Worm (Caenorhabditis elegans) whole organism, young adult: ENCODE data around the gene F53B7.4.

Experiments used
- B0035.1 ChIP-seq: sonication (generic microtip); optimal IDR thresholded peaks from 2 replicates; lab custom pipeline; 2016; ENCODE audit warnings: missing genetic modification characterization, mild to moderate bottlenecking, missing compliant biosample characterization, missing genotype, missing genetic modification reagents
- B0336.3 ChIP-seq: fragments of 200-800 bp; sonication (Bioruptor generic); IDR thresholded peaks from 2 replicates; pipeline ENCODE4 v1.3.6; 2022; ENCODE audit warnings: missing genetic modification characterization, missing compliant biosample characterization
- D2030.7 ChIP-seq: fragments of 200-800 bp; sonication (Bioruptor generic); IDR thresholded peaks from 2 replicates; pipeline ENCODE4 v1.3.6; 2022; ENCODE audit warnings: missing genetic modification reagents, missing genetic modification characterization, missing compliant biosample characterization
- F22D6.2 ChIP-seq: sonication (generic microtip); optimal IDR thresholded peaks from 2 replicates; lab custom pipeline; 2016; ENCODE audit warnings: mild to moderate bottlenecking, missing genetic modification characterization, missing compliant biosample characterization
- F23B12.7 ChIP-seq: sonication (generic microtip); optimal IDR thresholded peaks from 2 replicates; lab custom pipeline; 2017; ENCODE audit warnings: missing genetic modification characterization, mild to moderate bottlenecking, missing compliant biosample characterization, antibody characterized with exemption, moderate library complexity; ENCODE audit not compliant: insufficient read depth
- F55B11.4 ChIP-seq: sonication (generic microtip); optimal IDR thresholded peaks from 2 replicates; lab custom pipeline; 2016; ENCODE audit warnings: missing compliant biosample characterization, missing genetic modification characterization, borderline replicate concordance; ENCODE audit not compliant: insufficient read depth
- F57A8.1 ChIP-seq: fragments of 200-800 bp; sonication (Bioruptor generic); optimal IDR thresholded peaks from 2 replicates; lab custom pipeline; 2018; ENCODE audit warnings: mild to moderate bottlenecking, missing genetic modification characterization, moderate library complexity, missing compliant biosample characterization
- K11D2.4 ChIP-seq: fragments of 200-800 bp; sonication (Bioruptor generic); IDR thresholded peaks from 2 replicates; pipeline ENCODE4 v1.3.6; 2022; ENCODE audit warnings: missing genetic modification reagents, missing genetic modification characterization, missing compliant biosample characterization
- T26A5.8 ChIP-seq: sonication (generic microtip); optimal IDR thresholded peaks from 2 replicates; lab custom pipeline; 2016; ENCODE audit warnings: missing genetic modification characterization, missing compliant biosample characterization
- Y53G8AR.9 ChIP-seq: fragments of 200-800 bp; sonication (Bioruptor generic); conservative IDR thresholded peaks from 2 replicates; pipeline ENCODE4 v1.3.6; 2022; ENCODE audit warnings: missing genetic modification reagents, missing genetic modification characterization, missing compliant biosample characterization
- Y67H2A.10 ChIP-seq: fragments of 200-800 bp; sonication (Bioruptor generic); conservative IDR thresholded peaks from 2 replicates; pipeline ENCODE4 v1.3.6; 2022; ENCODE audit warnings: missing genetic modification reagents, missing genetic modification characterization, missing compliant biosample characterization
- ZK185.1 ChIP-seq: sonication (generic microtip); optimal IDR thresholded peaks from 2 replicates; lab custom pipeline; 2016; ENCODE audit warnings: mild to moderate bottlenecking, missing genetic modification characterization, missing compliant biosample characterization; ENCODE audit not compliant: poor library complexity, severe bottlenecking
- akir-1 ChIP-seq: fragments of 200-800 bp; sonication (Bioruptor generic); optimal IDR thresholded peaks from 2 replicates; lab custom pipeline; 2018; ENCODE audit warnings: mild to moderate bottlenecking, missing genetic modification characterization, moderate library complexity, missing compliant biosample characterization
- aptf-3 ChIP-seq: fragments of 200-800 bp; sonication (Bioruptor generic); IDR thresholded peaks from 2 replicates; pipeline ENCODE4 v1.3.6; 2022; ENCODE audit warnings: missing genetic modification characterization, missing compliant biosample characterization
- atf-7 ChIP-seq: sonication (generic microtip); optimal IDR thresholded peaks from 2 replicates; lab custom pipeline; 2017; ENCODE audit warnings: mild to moderate bottlenecking, missing genetic modification characterization, missing compliant biosample characterization
- ccch-3 ChIP-seq: fragments of 200-800 bp; sonication (Bioruptor generic); optimal IDR thresholded peaks from 2 replicates; lab custom pipeline; 2018; ENCODE audit warnings: mild to moderate bottlenecking, missing genetic modification characterization, missing compliant biosample characterization
- cebp-1 ChIP-seq, 2 experiments: fragments of 200-800 bp in 1 of 2; sonication (Bioruptor generic) in 1 of 2; sonication (generic microtip) in 1 of 2; IDR thresholded peaks in 1 of 2; optimal IDR thresholded peaks in 1 of 2; 2 replicates each; pipeline versions ENCODE4 v1.3.6 to Lab custom; 2017 to 2022; ENCODE audit warnings: missing compliant biosample characterization in 2 of 2, missing genetic modification characterization in 2 of 2, mild to moderate bottlenecking in 1 of 2, missing genetic modification reagents in 1 of 2, moderate library complexity in 1 of 2
- ceh-100 ChIP-seq: fragments of 200-800 bp; sonication (Bioruptor generic); IDR thresholded peaks from 2 replicates; pipeline ENCODE4 v1.3.6; 2022; ENCODE audit warnings: missing genetic modification reagents, missing genetic modification characterization, missing compliant biosample characterization
- ceh-27 ChIP-seq: fragments of 200-800 bp; sonication (Bioruptor generic); optimal IDR thresholded peaks from 2 replicates; lab custom pipeline; 2018; ENCODE audit warnings: mild to moderate bottlenecking, missing genetic modification characterization, moderate library complexity, missing compliant biosample characterization
- ceh-58 ChIP-seq: fragments of 200-800 bp; sonication (Bioruptor generic); IDR thresholded peaks from 2 replicates; pipeline ENCODE4 v1.3.6; 2022; ENCODE audit warnings: missing genetic modification characterization, missing compliant biosample characterization
- chd-7 ChIP-seq: sonication (generic microtip); optimal IDR thresholded peaks from 2 replicates; lab custom pipeline; 2016; ENCODE audit warnings: mild to moderate bottlenecking, missing genetic modification characterization, moderate library complexity, missing compliant biosample characterization
- dpl-1 ChIP-seq: fragments of 150-350 bp; optimal IDR thresholded peaks from 2 replicates; lab custom pipeline; 2014; ENCODE audit warnings: missing biosample characterization, missing genetic modification reagents, missing genetic modification characterization
- egl-18 ChIP-seq: fragments of 200-800 bp; sonication (Bioruptor generic); IDR thresholded peaks from 2 replicates; pipeline ENCODE4 v1.3.6; 2022; ENCODE audit warnings: missing genetic modification reagents, missing genetic modification characterization, missing compliant biosample characterization
- egrh-3 ChIP-seq: fragments of 200-800 bp; sonication (Bioruptor generic); IDR thresholded peaks from 2 replicates; pipeline ENCODE4 v1.3.6; 2022; ENCODE audit warnings: missing genetic modification reagents, missing genetic modification characterization, missing compliant biosample characterization
- him-1 ChIP-seq: sonication (generic microtip); optimal IDR thresholded peaks from 2 replicates; lab custom pipeline; 2016; ENCODE audit warnings: missing genotype, missing genetic modification reagents, missing genetic modification characterization, missing compliant biosample characterization
- hmg-20 ChIP-seq: fragments of 200-800 bp; sonication (Bioruptor generic); IDR thresholded peaks from 2 replicates; pipeline ENCODE4 v1.3.6; 2022; ENCODE audit warnings: missing genetic modification reagents, missing genetic modification characterization, missing compliant biosample characterization
- hrde-1 ChIP-seq: sonication (generic microtip); optimal IDR thresholded peaks from 2 replicates; lab custom pipeline; 2016; ENCODE audit warnings: missing genetic modification characterization, mild to moderate bottlenecking, missing compliant biosample characterization, moderate library complexity, missing genotype, missing genetic modification reagents, borderline replicate concordance
- lin-40 ChIP-seq: sonication (generic microtip); optimal IDR thresholded peaks from 2 replicates; lab custom pipeline; 2016; ENCODE audit warnings: missing genetic modification characterization, mild to moderate bottlenecking, missing compliant biosample characterization, missing genotype, missing genetic modification reagents
- lir-1 ChIP-seq: fragments of 200-800 bp; sonication (Bioruptor generic); conservative IDR thresholded peaks from 2 replicates; pipeline ENCODE4 v1.3.6; 2022; ENCODE audit warnings: missing genetic modification reagents, missing genetic modification characterization, missing compliant biosample characterization
- madf-3 ChIP-seq: fragments of 200-800 bp; sonication (Bioruptor generic); IDR thresholded peaks from 2 replicates; pipeline ENCODE4 v1.3.6; 2022; ENCODE audit warnings: missing genetic modification reagents, missing genetic modification characterization, missing compliant biosample characterization
- madf-8 ChIP-seq: fragments of 200-800 bp; sonication (Bioruptor generic); conservative IDR thresholded peaks from 2 replicates; pipeline ENCODE4 v1.3.6; 2022; ENCODE audit warnings: missing genetic modification reagents, missing genetic modification characterization, missing compliant biosample characterization
- mes-4 ChIP-seq: sonication (generic microtip); optimal IDR thresholded peaks from 2 replicates; lab custom pipeline; 2016; ENCODE audit warnings: missing genotype, missing genetic modification characterization, missing compliant biosample characterization
- mxl-1 ChIP-seq: sonication (generic microtip); optimal IDR thresholded peaks from 2 replicates; lab custom pipeline; 2016; ENCODE audit warnings: missing genetic modification characterization, missing compliant biosample characterization
- nfya-1 ChIP-seq: sonication (generic microtip); optimal IDR thresholded peaks from 2 replicates; lab custom pipeline; 2017; ENCODE audit warnings: antibody characterized with exemption, missing compliant biosample characterization, missing genetic modification characterization, borderline replicate concordance; ENCODE audit not compliant: insufficient read depth
- nfyb-1 ChIP-seq: fragments of 200-800 bp; sonication (Bioruptor generic); IDR thresholded peaks from 2 replicates; pipeline ENCODE4 v1.3.6; 2022; ENCODE audit warnings: missing genetic modification reagents, missing genetic modification characterization, missing compliant biosample characterization
- nhr-120 ChIP-seq: fragments of 200-800 bp; sonication (Bioruptor generic); IDR thresholded peaks from 2 replicates; pipeline ENCODE4 v1.3.6; 2022; ENCODE audit warnings: missing genetic modification characterization, missing compliant biosample characterization
- pha-4 ChIP-seq: fragments of 150-350 bp; sonication (generic microtip); optimal IDR thresholded peaks from 2 replicates; lab custom pipeline; 2014; ENCODE audit warnings: missing biosample characterization, missing genetic modification reagents, missing genetic modification characterization
- rcor-1 ChIP-seq: fragments of 200-800 bp; sonication (Bioruptor generic); IDR thresholded peaks from 2 replicates; pipeline ENCODE4 v1.3.6; 2022; ENCODE audit warnings: missing genetic modification reagents, missing genetic modification characterization, missing compliant biosample characterization
- rec-8 ChIP-seq, 2 experiments: sonication (generic microtip); optimal IDR thresholded peaks; 2 replicates each; lab custom pipeline; 2016; ENCODE audit warnings: mild to moderate bottlenecking in 2 of 2, missing genetic modification characterization in 2 of 2, missing genetic modification reagents in 2 of 2, missing genotype in 2 of 2, missing biosample characterization in 1 of 2, missing compliant biosample characterization in 1 of 2, moderate library complexity in 1 of 2
- sdz-38 ChIP-seq: sonication (generic microtip); optimal IDR thresholded peaks from 2 replicates; lab custom pipeline; 2016; ENCODE audit warnings: missing genotype, missing genetic modification characterization, missing compliant biosample characterization
- tlf-1 ChIP-seq: fragments of 200-800 bp; sonication (Bioruptor generic); optimal IDR thresholded peaks from 2 replicates; lab custom pipeline; 2018; ENCODE audit warnings: mild to moderate bottlenecking, missing genetic modification characterization, missing compliant biosample characterization
- unc-130 ChIP-seq: sonication (generic microtip); optimal IDR thresholded peaks from 2 replicates; lab custom pipeline; 2016; ENCODE audit warnings: missing genetic modification reagents, missing genetic modification characterization, missing compliant biosample characterization
- xnd-1 ChIP-seq: sonication (generic microtip); optimal IDR thresholded peaks from 2 replicates; lab custom pipeline; 2016; ENCODE audit warnings: missing genotype, missing genetic modification reagents, missing genetic modification characterization, missing compliant biosample characterization
- ztf-28 ChIP-seq: fragments of 200-800 bp; sonication (Bioruptor generic); IDR thresholded peaks from 2 replicates; pipeline ENCODE4 v1.3.6; 2022; ENCODE audit warnings: missing genetic modification reagents, missing genetic modification characterization, missing compliant biosample characterization

F53B7.4 gene

DNA sequence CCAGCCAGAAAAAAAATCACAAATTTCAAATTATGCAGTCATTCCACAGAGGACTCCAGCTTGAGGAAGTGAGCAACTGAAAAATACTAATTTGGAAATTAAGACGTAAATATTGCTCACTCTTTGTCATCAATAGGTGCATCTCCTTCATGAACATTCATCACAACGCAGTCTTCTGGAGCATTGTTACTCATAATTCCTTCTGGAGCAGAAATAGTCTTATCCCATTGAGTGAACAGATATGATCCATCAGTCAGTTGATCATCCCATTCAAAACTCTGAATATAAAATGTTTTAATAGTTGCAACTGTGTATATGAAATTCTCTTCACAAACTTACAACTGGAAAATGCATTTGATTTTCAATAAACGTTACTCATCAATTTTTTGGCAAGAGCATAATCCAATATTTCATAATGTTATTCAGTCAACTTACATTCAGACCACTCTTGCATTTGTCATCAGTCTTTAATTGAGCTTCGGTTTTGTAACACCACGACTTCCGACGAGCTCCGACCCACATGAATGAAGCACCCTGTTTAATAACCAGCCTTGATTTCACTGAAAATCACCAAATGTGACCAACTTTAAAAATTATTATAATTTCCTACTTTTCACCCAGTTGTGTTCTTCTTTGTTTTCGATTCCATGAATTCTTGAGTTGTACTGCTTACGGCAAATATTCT lies 48.7 kb downstream of the F53B7.4 start (continued):
- peak; percentile 74 for TF ChIP-seq Y53G8AR.9 (GFP tag; lab: Robert Waterston, UW)
- TF ChIP-seq unc-130, result no peak
- 0 out of 2 replicates have a peak, but pooled peaks have one; percentile 54 for TF ChIP-seq nfyb-1 (GFP tag; lab: Robert Waterston, UW)
- TF ChIP-seq B0035.1 (tag; lab: Kevin White, UChicago), result no peak
- TF ChIP-seq lin-40 (tag; lab: Kevin White, UChicago), result peak; percentile 55

DNA sequence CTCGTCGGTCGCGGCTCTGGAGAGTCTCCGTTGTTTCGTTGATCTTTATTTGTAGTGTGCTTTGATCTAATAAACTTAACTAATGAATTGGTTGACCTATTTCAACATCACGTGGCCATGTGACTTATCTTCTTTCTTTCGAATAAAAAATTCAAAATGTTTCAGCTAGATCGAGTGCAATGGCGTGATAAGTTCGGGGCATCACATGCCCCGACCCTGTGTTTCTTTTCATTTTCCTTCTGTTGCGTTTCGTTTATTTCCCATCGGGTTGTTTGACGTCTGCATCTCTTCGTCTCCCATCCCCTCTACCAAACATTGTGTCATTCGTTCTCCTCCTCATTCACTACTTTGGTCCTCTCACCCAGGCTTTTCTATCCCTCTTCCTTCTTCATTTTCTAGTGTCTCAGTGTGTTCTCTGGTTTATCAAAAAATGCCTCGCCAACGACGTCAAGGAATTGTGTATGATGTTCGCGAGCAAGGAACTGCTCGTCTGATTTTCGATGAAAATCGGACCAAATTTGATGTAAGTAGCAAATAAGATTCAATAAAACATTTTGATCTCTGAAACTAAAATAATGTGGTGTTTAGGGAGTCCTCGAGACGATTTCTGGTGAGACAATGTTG lies 50.6 kb downstream of the F53B7.4 start, which contains the start of gene F17C11.4:
TSS of gene F17C11.4 (plus strand) at position 206 of the 624 bp plus-strand sequence.
- no peak for TF ChIP-seq unc-130
- TF ChIP-seq F55B11.4 (tag; lab: Kevin White, UChicago), result no peak
- no peak for TF ChIP-seq F23B12.7 (tag; lab: Kevin White, UChicago)
- no peak for TF ChIP-seq egrh-3
- TF ChIP-seq F57A8.1 (GFP tag; lab: Kevin White, UChicago), result no peak
- no peak for TF ChIP-seq T26A5.8 (tag; lab: Kevin White, UChicago)
- TF ChIP-seq ztf-28, result no peak
- TF ChIP-seq lir-1 (GFP tag; lab: Robert Waterston, UW), result no peak; the same call in 1 of the 2 replicates
- no peak for TF ChIP-seq aptf-3 (GFP tag; lab: Robert Waterston, UW)
- TF ChIP-seq F22D6.2 (tag; lab: Kevin White, UChicago), result peak; percentile 18
- TF ChIP-seq mes-4 (tag; lab: Kevin White, UChicago), result no peak
- TF ChIP-seq ceh-27, result no peak
- TF ChIP-seq hrde-1 (tag; lab: Kevin White, UChicago), result no peak
- TF ChIP-seq rec-8 (tag; optimal IDR thresholded peaks at IDR 0.05; lab: Kevin White, UChicago), result no peak
- TF ChIP-seq akir-1 (GFP tag; lab: Kevin White, UChicago), result no peak
- TF ChIP-seq Y67H2A.10 (GFP tag; lab: Robert Waterston, UW), result no peak
- TF ChIP-seq mxl-1, result no peak
- peak; percentile 69; the same call in 1 of the 2 replicates for TF ChIP-seq K11D2.4 (GFP tag; lab: Robert Waterston, UW)
- no peak for TF ChIP-seq madf-8 (GFP tag; lab: Robert Waterston, UW)
- TF ChIP-seq tlf-1 (GFP tag; lab: Kevin White, UChicago), result no peak
- TF ChIP-seq xnd-1 (tag; lab: Kevin White, UChicago), result no peak
- TF ChIP-seq ccch-3 (GFP tag; lab: Kevin White, UChicago), result no peak
- TF ChIP-seq ceh-100 (GFP tag; lab: Robert Waterston, UW), result no peak
- peak; percentile 62 for TF ChIP-seq atf-7 (tag; lab: Kevin White, UChicago)
- 0 out of 2 replicates have a peak, but pooled peaks have one; percentile 10 for TF ChIP-seq rcor-1 (GFP tag; lab: Robert Waterston, UW)
- peak; percentile 43 for TF ChIP-seq B0336.3 (GFP tag; lab: Robert Waterston, UW)
- no peak for TF ChIP-seq chd-7 (tag; lab: Kevin White, UChicago)
- no peak for TF ChIP-seq madf-3 (GFP tag; lab: Robert Waterston, UW)
- TF ChIP-seq cebp-1 (GFP tag; IDR thresholded peaks at IDR 0.05; lab: Robert Waterston, UW), result peak; percentile 77
- TF ChIP-seq cebp-1 (tag; optimal IDR thresholded peaks at IDR 0.05; lab: Kevin White, UChicago), result peak; percentile 91
- no peak for TF ChIP-seq him-1
- TF ChIP-seq sdz-38, result no peak
- no peak for TF ChIP-seq D2030.7 (GFP tag; lab: Robert Waterston, UW)
- TF ChIP-seq dpl-1 (GFP tag; lab: Kevin White, UChicago), result no peak
- TF ChIP-seq hmg-20, result no peak
- no peak for TF ChIP-seq nfya-1 (tag; lab: Kevin White, UChicago)
- TF ChIP-seq ceh-58 (GFP tag; lab: Robert Waterston, UW), result no peak
- TF ChIP-seq pha-4, result no peak
- no peak for TF ChIP-seq egl-18 (GFP tag; lab: Robert Waterston, UW)
- no peak for TF ChIP-seq nhr-120
- peak; percentile 62 for TF ChIP-seq ZK185.1 (tag; lab: Kevin White, UChicago)
